Fruit fly (Drosophila melanogaster) whole organism, embryonic: Measurements from ENCODE around the gene CG34461.
A peak's percentile ranks its signal among the peaks of the same experiment; 100 is the strongest.

Experiments
- B-H2 ChIP-seq: fragments of 200-800 bp; sonication (Bioruptor generic); optimal IDR thresholded peaks from 2 replicates; lab custom pipeline; 2018; ENCODE audit warnings: missing biosample characterization, mild to moderate bottlenecking, missing genetic modification characterization
- BEAF-32 ChIP-seq: fragments of 200-800 bp; sonication (Bioruptor generic); optimal IDR thresholded peaks from 3 replicates; lab custom pipeline; 2017; ENCODE audit warnings: missing biosample characterization, missing genetic modification characterization, mild to moderate bottlenecking, moderate library complexity, missing genetic modification reagents
- Bgb ChIP-seq: fragments of 200-800 bp; sonication (Bioruptor generic); IDR thresholded peaks from 2 replicates; pipeline ENCODE4 v1.3.6; 2022; ENCODE audit warnings: missing biosample characterization, missing genetic modification characterization; ENCODE audit not compliant: partially characterized antibody
- CG10267 ChIP-seq: fragments of 200-800 bp; sonication (Bioruptor generic); optimal IDR thresholded peaks from 2 replicates; lab custom pipeline; 2018; ENCODE audit warnings: missing biosample characterization, mild to moderate bottlenecking, missing genetic modification characterization, moderate library complexity
- CG10543 ChIP-seq: fragments of 200-800 bp; sonication (Bioruptor generic); optimal IDR thresholded peaks from 3 replicates; lab custom pipeline; 2017; ENCODE audit warnings: missing biosample characterization, mild to moderate bottlenecking, missing genetic modification characterization, moderate library complexity
- CG12155 ChIP-seq: fragments of 200-800 bp; sonication (Bioruptor generic); optimal IDR thresholded peaks from 3 replicates; lab custom pipeline; 2016; ENCODE audit warnings: missing biosample characterization, missing genetic modification characterization
- CG12299 ChIP-seq: fragments of 200-800 bp; sonication (Bioruptor generic); optimal IDR thresholded peaks from 2 replicates; lab custom pipeline; 2018; ENCODE audit warnings: missing biosample characterization, mild to moderate bottlenecking, missing genetic modification characterization
- CG13296 ChIP-seq: fragments of 200-800 bp; sonication (Bioruptor generic); optimal IDR thresholded peaks from 3 replicates; lab custom pipeline; 2018; ENCODE audit warnings: missing biosample characterization, mild to moderate bottlenecking, missing genetic modification characterization
- CG15601 ChIP-seq: fragments of 200-800 bp; sonication (Bioruptor generic); optimal IDR thresholded peaks from 3 replicates; lab custom pipeline; 2019; ENCODE audit warnings: missing biosample characterization, mild to moderate bottlenecking, missing genetic modification characterization, moderate library complexity
- CG1603 ChIP-seq: fragments of 200-800 bp; sonication (Bioruptor generic); optimal IDR thresholded peaks from 2 replicates; lab custom pipeline; 2019; ENCODE audit warnings: missing biosample characterization, mild to moderate bottlenecking, missing genetic modification characterization, moderate library complexity
- CG2116 ChIP-seq: fragments of 200-800 bp; sonication (Bioruptor generic); optimal IDR thresholded peaks from 3 replicates; lab custom pipeline; 2018; ENCODE audit warnings: missing biosample characterization, mild to moderate bottlenecking, missing genetic modification characterization
- CG2712 ChIP-seq: fragments of 200-800 bp; optimal IDR thresholded peaks from 3 replicates; lab custom pipeline; 2019; ENCODE audit warnings: missing biosample characterization, mild to moderate bottlenecking, missing genetic modification characterization, moderate library complexity
- CG32767 ChIP-seq: fragments of 200-800 bp; sonication (Bioruptor generic); IDR thresholded peaks from 2 replicates; pipeline ENCODE4 v1.3.6; 2022; ENCODE audit warnings: missing biosample characterization, missing genetic modification characterization
- CG34224 ChIP-seq: fragments of 200-800 bp; sonication (Bioruptor generic); IDR thresholded peaks from 3 replicates; pipeline ENCODE4 v1.3.6; 2022; ENCODE audit warnings: missing biosample characterization, missing genetic modification characterization; ENCODE audit not compliant: partially characterized antibody
- CG34376 ChIP-seq: fragments of 200-800 bp; sonication (Bioruptor generic); optimal IDR thresholded peaks from 2 replicates; lab custom pipeline; 2018; ENCODE audit warnings: missing biosample characterization, mild to moderate bottlenecking, missing genetic modification characterization
- CG6254 ChIP-seq: fragments of 200-800 bp; sonication (Bioruptor generic); optimal IDR thresholded peaks from 3 replicates; lab custom pipeline; 2017; ENCODE audit warnings: mild to moderate bottlenecking, missing biosample characterization, missing genetic modification reagents, missing genetic modification characterization
- CG9932 ChIP-seq: fragments of 200-800 bp; sonication (Bioruptor generic); IDR thresholded peaks from 2 replicates; pipeline ENCODE4 v1.3.6; 2022; ENCODE audit warnings: missing biosample characterization, missing genetic modification characterization
- CoRest ChIP-seq: fragments of 200-800 bp; sonication (Bioruptor generic); optimal IDR thresholded peaks from 3 replicates; lab custom pipeline; 2018; ENCODE audit warnings: missing biosample characterization, mild to moderate bottlenecking, missing genetic modification characterization, moderate library complexity
- Doc3 ChIP-seq: fragments of 200-800 bp; sonication (Bioruptor generic); IDR thresholded peaks from 3 replicates; pipeline ENCODE4 v1.3.6; 2022; ENCODE audit warnings: missing biosample characterization, missing genetic modification characterization; ENCODE audit not compliant: partially characterized antibody
- Drgx ChIP-seq: fragments of 200-800 bp; sonication (Bioruptor generic); IDR thresholded peaks from 2 replicates; pipeline ENCODE4 v1.3.6; 2022; ENCODE audit warnings: missing biosample characterization, missing genetic modification characterization
- E2f2 ChIP-seq: fragments of 200-800 bp; sonication (Bioruptor generic); IDR thresholded peaks from 2 replicates; pipeline ENCODE4 v1.3.6; 2022; ENCODE audit warnings: missing biosample characterization, missing genetic modification characterization
- GATAe ChIP-seq: fragments of 200-800 bp; sonication (Bioruptor generic); conservative IDR thresholded peaks from 2 replicates; pipeline ENCODE4 v1.3.6; 2022; ENCODE audit warnings: missing biosample characterization, missing genetic modification characterization
- HLH4C ChIP-seq: fragments of 200-800 bp; sonication (Bioruptor generic); IDR thresholded peaks from 3 replicates; pipeline ENCODE4 v1.3.6; 2022; ENCODE audit warnings: missing biosample characterization, missing genetic modification characterization; ENCODE audit not compliant: partially characterized antibody
- Hmr ChIP-seq: fragments of 200-800 bp; sonication (Bioruptor generic); optimal IDR thresholded peaks from 3 replicates; lab custom pipeline; 2017; ENCODE audit warnings: mild to moderate bottlenecking, missing biosample characterization, missing genetic modification reagents, missing genetic modification characterization
- MESR4 ChIP-seq: fragments of 200-800 bp; sonication (Bioruptor generic); optimal IDR thresholded peaks from 2 replicates; lab custom pipeline; 2018; ENCODE audit warnings: missing biosample characterization, mild to moderate bottlenecking, missing genetic modification characterization, moderate library complexity
- Med ChIP-seq: fragments of 200-800 bp; sonication (Bioruptor generic); peaks from one replicate; lab custom pipeline; 2016; ENCODE audit warnings: missing biosample characterization, missing genetic modification characterization, mild to moderate bottlenecking, inconsistent platforms, moderate library complexity
- Mrtf ChIP-seq: fragments of 200-800 bp; sonication (Bioruptor generic); IDR thresholded peaks from 3 replicates; pipeline ENCODE4 v1.3.6; 2022; ENCODE audit warnings: missing biosample characterization, missing genetic modification characterization
- Myb ChIP-seq: fragments of 200-800 bp; sonication (Bioruptor generic); optimal IDR thresholded peaks from 2 replicates; lab custom pipeline; 2016; ENCODE audit warnings: missing biosample characterization, missing genetic modification characterization
- PHDP ChIP-seq: fragments of 200-800 bp; sonication (Bioruptor generic); optimal IDR thresholded peaks from 3 replicates; lab custom pipeline; 2018; ENCODE audit warnings: missing biosample characterization, mild to moderate bottlenecking, missing genetic modification characterization, moderate library complexity
- Rfx ChIP-seq: fragments of 200-800 bp; sonication (Bioruptor generic); IDR thresholded peaks from 2 replicates; pipeline ENCODE4 v1.3.6; 2022; ENCODE audit warnings: missing biosample characterization, missing genetic modification characterization
- Xbp1 ChIP-seq: fragments of 200-800 bp; sonication (Bioruptor generic); optimal IDR thresholded peaks from 3 replicates; lab custom pipeline; 2016; ENCODE audit warnings: missing biosample characterization, mild to moderate bottlenecking, missing genetic modification characterization
- bbx ChIP-seq: fragments of 200-800 bp; sonication (Bioruptor generic); IDR thresholded peaks from 2 replicates; pipeline ENCODE4 v1.3.6; 2022; ENCODE audit warnings: missing biosample characterization, missing genetic modification characterization; ENCODE audit not compliant: partially characterized antibody
- caup ChIP-seq: fragments of 200-800 bp; sonication (Bioruptor generic); optimal IDR thresholded peaks from 3 replicates; lab custom pipeline; 2017; ENCODE audit warnings: missing biosample characterization, mild to moderate bottlenecking, missing genetic modification characterization, moderate library complexity; ENCODE audit not compliant: severe bottlenecking
- crc ChIP-seq: fragments of 200-800 bp; sonication (Bioruptor generic); optimal IDR thresholded peaks from 2 replicates; lab custom pipeline; 2016; ENCODE audit warnings: missing biosample characterization, missing genetic modification characterization
- crp ChIP-seq, 2 experiments: fragments of 200-800 bp; sonication (Bioruptor generic); optimal IDR thresholded peaks; 2 replicates in 1 of 2; 3 replicates in 1 of 2; lab custom pipeline; 2017; ENCODE audit warnings: missing biosample characterization in 2 of 2, missing genetic modification characterization in 2 of 2, mild to moderate bottlenecking in 1 of 2, moderate library complexity in 1 of 2
- gem ChIP-seq: fragments of 200-800 bp; sonication (Bioruptor generic); optimal IDR thresholded peaks from 2 replicates; lab custom pipeline; 2019; ENCODE audit warnings: missing biosample characterization, mild to moderate bottlenecking, missing genetic modification characterization, moderate library complexity
- grau ChIP-seq: fragments of 200-800 bp; optimal IDR thresholded peaks from 3 replicates; lab custom pipeline; 2019; ENCODE audit warnings: missing biosample characterization, mild to moderate bottlenecking, missing genetic modification characterization, moderate library complexity
- grn ChIP-seq: fragments of 200-800 bp; sonication (Bioruptor generic); optimal IDR thresholded peaks from 3 replicates; lab custom pipeline; 2017; ENCODE audit warnings: missing biosample characterization, missing genetic modification characterization
- lab ChIP-seq: fragments of 200-800 bp; sonication (Bioruptor generic); optimal IDR thresholded peaks from 3 replicates; lab custom pipeline; 2017; ENCODE audit warnings: missing biosample characterization, missing genetic modification characterization, mild to moderate bottlenecking, moderate library complexity, missing genetic modification reagents
- lbe ChIP-seq: fragments of 200-800 bp; sonication (Bioruptor generic); optimal IDR thresholded peaks from 2 replicates; lab custom pipeline; 2016; ENCODE audit warnings: missing biosample characterization, mild to moderate bottlenecking, missing genetic modification characterization
- luna ChIP-seq: fragments of 200-800 bp; sonication (Bioruptor generic); optimal IDR thresholded peaks from 2 replicates; lab custom pipeline; 2016; ENCODE audit warnings: missing biosample characterization, missing genetic modification characterization
- org-1 ChIP-seq: fragments of 200-800 bp; sonication (Bioruptor generic); optimal IDR thresholded peaks from 2 replicates; lab custom pipeline; 2017; ENCODE audit warnings: missing biosample characterization, missing genetic modification characterization
- pb ChIP-seq: fragments of 200-800 bp; sonication (Bioruptor generic); optimal IDR thresholded peaks from 3 replicates; lab custom pipeline; 2016; ENCODE audit warnings: missing biosample characterization, missing genetic modification characterization
- sd ChIP-seq: fragments of 200-800 bp; sonication (Bioruptor generic); optimal IDR thresholded peaks from 3 replicates; lab custom pipeline; 2018; ENCODE audit warnings: missing biosample characterization, mild to moderate bottlenecking, missing genetic modification characterization, moderate library complexity
- so ChIP-seq: fragments of 200-800 bp; sonication (Bioruptor generic); IDR thresholded peaks from 3 replicates; pipeline ENCODE4 v1.3.6; 2022; ENCODE audit warnings: missing biosample characterization, missing genetic modification characterization
- tap ChIP-seq: fragments of 200-800 bp; optimal IDR thresholded peaks from 3 replicates; lab custom pipeline; 2019; ENCODE audit warnings: missing biosample characterization, mild to moderate bottlenecking, missing genetic modification characterization, moderate library complexity
- trem ChIP-seq: fragments of 200-800 bp; optimal IDR thresholded peaks from 3 replicates; lab custom pipeline; 2019; ENCODE audit warnings: missing biosample characterization, mild to moderate bottlenecking, missing genetic modification characterization, moderate library complexity
- trh ChIP-seq: fragments of 200-800 bp; sonication (Bioruptor generic); optimal IDR thresholded peaks from 2 replicates; lab custom pipeline; 2016; ENCODE audit warnings: missing biosample characterization, missing genetic modification characterization

Gene CG34461

DNA sequence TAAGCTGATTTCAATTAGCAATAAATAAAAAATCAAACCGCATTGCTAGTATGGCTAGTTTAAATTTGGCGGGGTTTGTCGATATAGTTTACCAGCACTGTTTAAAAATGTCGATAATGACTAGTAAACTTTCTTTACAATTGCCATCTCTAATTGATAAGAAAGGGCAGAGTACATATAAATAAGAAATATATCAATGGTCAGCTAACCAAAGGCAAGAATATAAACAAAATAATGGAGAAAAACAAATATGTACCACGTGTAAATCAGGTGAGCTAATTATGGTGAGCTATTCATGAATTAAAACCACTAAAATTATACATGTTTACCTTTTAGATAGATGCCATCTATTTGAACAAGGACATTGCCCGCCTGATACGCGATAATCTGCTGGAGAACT lies 13.3 kb downstream of the CG34461 start, which contains the start of gene Pex2 (continued):
- TF ChIP-seq Hmr (GFP tag; lab: Kevin White, UChicago) (peak; percentile 33), Med (GFP tag; lab: Kevin White, UChicago) (peak; percentile 84), CG2712 (peak; percentile 5), bbx (GFP tag; lab: Robert Waterston, UW) (peak; percentile 48; the same call in 1 of the 2 replicates), lab (GFP tag; lab: Kevin White, UChicago) (peak; percentile 30), grn (no peak), B-H2 (GFP tag; lab: Kevin White, UChicago) (peak; percentile 71), so (GFP tag; lab: Robert Waterston, UW) (no peak), Doc3 (0 out of 3 replicates have a peak, but pooled peaks have one; percentile 21), CG12299 (tag; lab: Kevin White, UChicago) (peak; percentile 7), tap (tag; lab: Kevin White, UChicago) (peak; percentile 1), Xbp1 (GFP tag; lab: Kevin White, UChicago) (no peak), CG9932 (peak; percentile 22; the same call in 1 of the 2 replicates), CG32767 (GFP tag; lab: Robert Waterston, UW) (0 out of 2 replicates have a peak, but pooled peaks have one; percentile 14), lbe (peak; percentile 41), HLH4C (GFP tag; lab: Robert Waterston, UW) (peak; percentile 37; the same call in 1 of the 3 replicates), crc (peak; percentile 27), crp (GFP tag; optimal IDR thresholded peaks at IDR 0.05; lab: Kevin White, UChicago) (peak in 1 of 2 experiments; percentile 18), caup (GFP tag; lab: Kevin White, UChicago) (peak; percentile 9), gem (tag; lab: Kevin White, UChicago) (peak; percentile 1), Rfx (peak; percentile 23; the same call in 1 of the 2 replicates), CG10267 (tag; lab: Kevin White, UChicago) (peak; percentile 96), Mrtf (GFP tag; lab: Robert Waterston, UW) (no peak), CG12155 (GFP tag; lab: Kevin White, UChicago) (peak; percentile 48), CG6254 (GFP tag; lab: Kevin White, UChicago) (no peak), CG10543 (GFP tag; lab: Kevin White, UChicago) (no peak), Bgb (GFP tag; lab: Robert Waterston, UW) (peak; percentile 28; the same call in 1 of the 2 replicates), GATAe (GFP tag; lab: Robert Waterston, UW) (peak; percentile 63), CG13296 (GFP tag; lab: Kevin White, UChicago) (peak; percentile 42), CG15601 (tag; lab: Kevin White, UChicago) (peak; percentile 21), trh (GFP tag; lab: Kevin White, UChicago) (no peak), sd (tag; lab: Kevin White, UChicago) (peak; percentile 16), CG2116 (GFP tag; lab: Kevin White, UChicago) (peak; percentile 73), CoRest (peak; percentile 20), CG1603 (tag; lab: Kevin White, UChicago) (peak; percentile 58), BEAF-32 (GFP tag; lab: Kevin White, UChicago) (peak; percentile 50), E2f2 (GFP tag; lab: Robert Waterston, UW) (peak; percentile 98), CG34376 (GFP tag; lab: Kevin White, UChicago) (peak; percentile 58), pb (no peak), org-1 (GFP tag; lab: Kevin White, UChicago) (no peak), MESR4 (GFP tag; lab: Kevin White, UChicago) (peak; percentile 28), Myb (GFP tag; lab: Kevin White, UChicago) (peak; percentile 27), grau (no peak), trem (peak; percentile 36), luna (no peak), CG34224 (GFP tag; lab: Robert Waterston, UW) (peak; percentile 34; the same call in 1 of the 3 replicates), Drgx (GFP tag; lab: Robert Waterston, UW) (0 out of 2 replicates have a peak, but pooled peaks have one; percentile 23), PHDP (tag; lab: Kevin White, UChicago) (peak; percentile 24)
